Worm (Caenorhabditis elegans): ENCODE results near the gene ssp-35.

The ssp-35 gene

ce11 chrV:12251041-12251440 lies 12.6 kb downstream of the ssp-35 start, which contains the start of gene T04H1.5:
Gene T04H1.5 (plus strand): TSS chrV:12251341.
- TF ChIP-seq hnd-1 (tag; optimal IDR thresholded peaks at IDR 0.05) = no peak

- no peak for TF ChIP-seq F13C5.2 (tag; optimal IDR thresholded peaks at IDR 0.05)
- no peak for TF ChIP-seq pes-1 (GFP tag; IDR thresholded peaks at IDR 0.05)
- no peak for TF ChIP-seq tbx-11 (GFP tag; IDR thresholded peaks at IDR 0.05)
- TF ChIP-seq hmg-4 (GFP tag; optimal IDR thresholded peaks at IDR 0.05) = no peak
- TF ChIP-seq aly-1 (tag; optimal IDR thresholded peaks at IDR 0.05) = no peak
- TF ChIP-seq ama-1 (optimal IDR thresholded peaks at IDR 0.05) = no peak
- no peak for TF ChIP-seq hnd-1 (tag; optimal IDR thresholded peaks at IDR 0.05)
- no peak for TF ChIP-seq sea-1 (GFP tag; conservative IDR thresholded peaks at IDR 0.05)
- TF ChIP-seq tra-4 (tag; optimal IDR thresholded peaks at IDR 0.05) = no peak
- TF ChIP-seq scrt-1 (GFP tag; IDR thresholded peaks at IDR 0.05) = no peak
- TF ChIP-seq B0310.2 (tag; optimal IDR thresholded peaks at IDR 0.05) = no peak
- TF ChIP-seq ceh-36 (tag; optimal IDR thresholded peaks at IDR 0.05) = no peak
- no peak for TF ChIP-seq flt-1 (GFP tag; IDR thresholded peaks at IDR 0.05)
- TF ChIP-seq ets-7 (tag; optimal IDR thresholded peaks at IDR 0.05) = no peak
These were observed 17.7 kb downstream of the ssp-35 start for ce11 chrV:12245777-12246452.

ce11 chrV:12244980-12245742 lies 18.5 kb downstream of the ssp-35 start, which contains the start of the genes T04H1.13, slfl-5 and rad-50:
Gene T04H1.13 (minus strand): TSS chrV:12245030.
Gene slfl-5 (minus strand): TSS chrV:12245044.
Gene rad-50 (plus strand): TSS chrV:12245646.
- TF ChIP-seq ceh-36 (tag; optimal IDR thresholded peaks at IDR 0.05) (no peak), F13C5.2 (tag; optimal IDR thresholded peaks at IDR 0.05) (no peak), pes-1 (GFP tag; IDR thresholded peaks at IDR 0.05) (no peak), tbx-37 (GFP tag; conservative IDR thresholded peaks at IDR 0.05) (no peak), ets-7 (tag; optimal IDR thresholded peaks at IDR 0.05) (no peak), tra-4 (tag; optimal IDR thresholded peaks at IDR 0.05) (no peak), ama-1 (optimal IDR thresholded peaks at IDR 0.05) (no peak), hmg-4 (GFP tag; optimal IDR thresholded peaks at IDR 0.05) (no peak), B0310.2 (tag; optimal IDR thresholded peaks at IDR 0.05) (no peak), scrt-1 (GFP tag; IDR thresholded peaks at IDR 0.05) (no peak), hmbx-1 (tag; optimal IDR thresholded peaks at IDR 0.05) (no peak), flt-1 (GFP tag; IDR thresholded peaks at IDR 0.05) (no peak), ceh-13 (GFP tag; optimal IDR thresholded peaks at IDR 0.05) (no peak), sea-1 (GFP tag; conservative IDR thresholded peaks at IDR 0.05) (no peak), hnd-1 (tag; optimal IDR thresholded peaks at IDR 0.05) (no peak), aly-1 (tag; optimal IDR thresholded peaks at IDR 0.05) (no peak), tbx-11 (GFP tag; IDR thresholded peaks at IDR 0.05) (no peak)

ce11 chrV:12241126-12241525 lies 22.5 kb downstream of the ssp-35 start, which contains the start of gene ttr-22:
Gene ttr-22 (plus strand): TSS chrV:12241426.
- TF ChIP-seq F13C5.2 (tag; optimal IDR thresholded peaks at IDR 0.05) = no peak
- TF ChIP-seq aly-1 (tag; optimal IDR thresholded peaks at IDR 0.05) = no peak
- TF ChIP-seq tbx-37 (GFP tag; conservative IDR thresholded peaks at IDR 0.05) = no peak
- TF ChIP-seq scrt-1 (GFP tag; IDR thresholded peaks at IDR 0.05) = no peak
- no peak for TF ChIP-seq ceh-36 (tag; optimal IDR thresholded peaks at IDR 0.05)
- no peak for TF ChIP-seq sea-1 (GFP tag; conservative IDR thresholded peaks at IDR 0.05)
- TF ChIP-seq ama-1 (optimal IDR thresholded peaks at IDR 0.05) = no peak
- no peak for TF ChIP-seq pes-1 (GFP tag; IDR thresholded peaks at IDR 0.05)
- TF ChIP-seq tbx-11 (GFP tag; IDR thresholded peaks at IDR 0.05) = no peak
- no peak for TF ChIP-seq ceh-13 (GFP tag; optimal IDR thresholded peaks at IDR 0.05)
- TF ChIP-seq hnd-1 (tag; optimal IDR thresholded peaks at IDR 0.05) = no peak
- no peak for TF ChIP-seq flt-1 (GFP tag; IDR thresholded peaks at IDR 0.05)
- TF ChIP-seq hmbx-1 (tag; optimal IDR thresholded peaks at IDR 0.05) = no peak

- TF ChIP-seq tra-4 (tag; optimal IDR thresholded peaks at IDR 0.05) (no peak), tbx-37 (GFP tag; conservative IDR thresholded peaks at IDR 0.05) (no peak)
These were observed 28.1 kb downstream of the ssp-35 start for ce11 chrV:12235502-12235901.

ce11 chrV:12234293-12235004 lies 29.2 kb downstream of the ssp-35 start, which contains the start of gene myo-3:
Gene myo-3 (minus strand): TSS chrV:12234343.
- TF ChIP-seq sea-1 (GFP tag; conservative IDR thresholded peaks at IDR 0.05) (no peak), hmg-4 (GFP tag; optimal IDR thresholded peaks at IDR 0.05) (no peak), B0310.2 (tag; optimal IDR thresholded peaks at IDR 0.05) (no peak), hnd-1 (tag; optimal IDR thresholded peaks at IDR 0.05) (no peak), flt-1 (GFP tag; IDR thresholded peaks at IDR 0.05) (no peak), ceh-36 (tag; optimal IDR thresholded peaks at IDR 0.05) (no peak), pes-1 (GFP tag; IDR thresholded peaks at IDR 0.05) (no peak), F13C5.2 (tag; optimal IDR thresholded peaks at IDR 0.05) (no peak), tbx-11 (GFP tag; IDR thresholded peaks at IDR 0.05) (no peak), hmbx-1 (tag; optimal IDR thresholded peaks at IDR 0.05) (no peak), tra-4 (tag; optimal IDR thresholded peaks at IDR 0.05) (no peak), ama-1 (optimal IDR thresholded peaks at IDR 0.05) (no peak), tbx-37 (GFP tag; conservative IDR thresholded peaks at IDR 0.05) (no peak), ceh-13 (GFP tag; optimal IDR thresholded peaks at IDR 0.05) (no peak)

ce11 chrV:12233425-12233824 lies 30.2 kb downstream of the ssp-35 start:
- TF ChIP-seq aly-1 (tag; optimal IDR thresholded peaks at IDR 0.05) (no peak), pes-1 (GFP tag; IDR thresholded peaks at IDR 0.05) (no peak)
